Worm (Caenorhabditis elegans) whole organism, midembryonic: ENCODE measurements around the gene F41E6.8.

ENCODE experiments used
- T22C8.4 ChIP-seq: fragments of 200-800 bp; sonication (Bioruptor generic); IDR thresholded peaks from 2 replicates; pipeline ENCODE4 v1.3.6; 2022; ENCODE audit warnings: missing genetic modification characterization, missing compliant biosample characterization
- cog-1 ChIP-seq: sonication (generic microtip); optimal IDR thresholded peaks from 2 replicates; lab custom pipeline; 2016; ENCODE audit warnings: missing genetic modification characterization, missing compliant biosample characterization
- flt-1 ChIP-seq: fragments of 200-800 bp; sonication (Bioruptor generic); IDR thresholded peaks from 2 replicates; pipeline ENCODE4 v1.3.6; 2022; ENCODE audit warnings: missing genetic modification characterization, missing compliant biosample characterization
- klf-2 ChIP-seq: fragments of 200-800 bp; sonication (Bioruptor generic); conservative IDR thresholded peaks from 2 replicates; pipeline ENCODE4 v1.3.6; 2022; ENCODE audit warnings: missing genetic modification reagents, missing genetic modification characterization, missing compliant biosample characterization
- med-1 ChIP-seq: sonication (generic microtip); optimal IDR thresholded peaks from 2 replicates; lab custom pipeline; 2017; ENCODE audit warnings: missing genetic modification characterization, mild to moderate bottlenecking, missing compliant biosample characterization, antibody characterized with exemption, missing genetic modification reagents; ENCODE audit not compliant: insufficient read depth
- ref-1 ChIP-seq: fragments of 200-800 bp; sonication (Bioruptor generic); conservative IDR thresholded peaks from 2 replicates; pipeline ENCODE4 v1.3.6; 2022; ENCODE audit warnings: missing genetic modification reagents, missing genetic modification characterization, missing compliant biosample characterization
- tab-1 ChIP-seq: fragments of 200-800 bp; sonication (Bioruptor generic); IDR thresholded peaks from 2 replicates; pipeline ENCODE4 v1.3.6; 2022; ENCODE audit warnings: missing genetic modification characterization, missing compliant biosample characterization
- ztf-23 ChIP-seq: fragments of 200-800 bp; sonication (Bioruptor generic); IDR thresholded peaks from 2 replicates; pipeline ENCODE4 v1.3.6; 2022; ENCODE audit warnings: missing genetic modification reagents, missing genetic modification characterization, missing compliant biosample characterization
- ztf-29 ChIP-seq: fragments of 200-800 bp; sonication (Bioruptor generic); IDR thresholded peaks from 2 replicates; pipeline ENCODE4 v1.3.6; 2022; ENCODE audit warnings: missing genetic modification reagents, missing genetic modification characterization, missing compliant biosample characterization

The F41E6.8 gene

DNA sequence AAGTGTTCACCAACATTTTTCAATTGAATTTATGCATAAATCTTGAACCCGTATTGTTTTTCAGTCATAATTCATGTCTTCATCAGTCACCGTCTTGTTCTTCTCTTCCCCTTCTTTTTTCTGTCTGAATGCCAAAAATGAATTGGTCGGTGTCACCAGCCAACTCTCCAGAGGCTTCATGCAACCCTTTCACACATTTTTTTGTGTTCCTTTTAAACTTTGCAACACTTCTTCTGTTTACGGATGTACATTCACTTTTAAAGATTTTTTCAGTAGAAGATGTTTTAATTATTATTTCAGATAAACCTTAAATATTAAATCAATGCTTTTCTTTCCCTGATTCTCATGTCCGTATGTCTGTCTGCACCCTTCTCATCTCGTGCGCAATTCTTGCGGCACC, 40.4 kb downstream of the F41E6.8 start, which contains the start of gene acr-16:
Gene acr-16 (plus strand): TSS at position 301 of the 400 bp plus-strand sequence.
- TF ChIP-seq ref-1, result no peak
- TF ChIP-seq cog-1 (tag; lab: Kevin White, UChicago), result no peak
- TF ChIP-seq med-1 (GFP tag; lab: Kevin White, UChicago), result no peak
- no peak for TF ChIP-seq klf-2 (GFP tag; lab: Robert Waterston, UW)
- TF ChIP-seq tab-1, result no peak
- no peak for TF ChIP-seq flt-1 (GFP tag; lab: Robert Waterston, UW)
- no peak for TF ChIP-seq ztf-29 (GFP tag; lab: Robert Waterston, UW)
- no peak for TF ChIP-seq ztf-23 (GFP tag; lab: Robert Waterston, UW)
- no peak for TF ChIP-seq T22C8.4

DNA sequence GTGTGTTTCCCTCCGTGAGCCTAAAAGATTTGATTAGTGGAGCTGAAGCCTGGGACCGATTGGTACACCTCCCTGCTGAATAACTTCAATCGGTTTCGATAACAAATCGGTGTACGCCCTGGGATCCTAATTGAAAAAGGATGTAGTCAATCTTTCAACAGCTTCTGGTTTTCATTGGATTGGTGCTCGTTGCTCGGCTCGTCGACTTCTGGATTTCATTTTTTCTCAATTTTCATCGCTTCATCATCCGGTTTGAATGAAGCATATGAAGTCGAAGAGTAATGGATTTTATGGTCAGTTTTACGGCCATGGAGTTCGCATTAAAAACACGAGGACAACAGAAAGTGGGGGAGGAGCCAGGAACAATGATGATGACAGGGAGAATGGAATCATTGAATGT, 45.4 kb downstream of the F41E6.8 start:
- no peak for TF ChIP-seq flt-1 (GFP tag; lab: Robert Waterston, UW)
- no peak for TF ChIP-seq med-1 (GFP tag; lab: Kevin White, UChicago)
- TF ChIP-seq ref-1, result no peak
- no peak for TF ChIP-seq T22C8.4
- TF ChIP-seq klf-2 (GFP tag; lab: Robert Waterston, UW), result no peak
- no peak for TF ChIP-seq ztf-23 (GFP tag; lab: Robert Waterston, UW)
- no peak for TF ChIP-seq ztf-29 (GFP tag; lab: Robert Waterston, UW)
- no peak for TF ChIP-seq tab-1
- no peak for TF ChIP-seq cog-1 (tag; lab: Kevin White, UChicago)

DNA sequence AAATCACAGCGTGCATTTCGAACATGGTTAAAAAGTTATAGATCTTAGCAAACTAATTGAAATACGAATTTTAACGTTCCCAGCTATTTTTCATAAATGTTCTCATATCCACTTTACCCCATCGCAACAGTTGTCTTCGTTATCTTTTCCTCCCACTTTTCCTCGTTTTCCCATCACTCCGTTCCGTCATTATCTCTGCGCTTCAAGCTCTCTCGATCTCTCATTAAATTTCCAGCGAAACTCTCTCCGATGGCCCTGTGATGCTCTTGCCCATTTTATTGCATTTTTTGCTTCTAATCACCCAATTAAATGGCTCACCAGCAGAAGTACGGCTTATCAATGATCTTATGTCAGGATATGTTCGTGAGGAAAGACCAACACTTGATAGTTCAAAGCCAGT, 48.9 kb downstream of the F41E6.8 start, which contains the start of gene acr-15:
Gene acr-15 (plus strand): TSS at position 236 of the 400 bp plus-strand sequence.
- no peak for TF ChIP-seq ref-1
- no peak for TF ChIP-seq tab-1
- TF ChIP-seq ztf-23 (GFP tag; lab: Robert Waterston, UW), result 0 out of 2 replicates have a peak, but pooled peaks have one; percentile 34
- no peak for TF ChIP-seq klf-2 (GFP tag; lab: Robert Waterston, UW)
